Worm (Caenorhabditis elegans) whole organism, L1 larva: ENCODE measurements around the gene sorb-1.

ENCODE experiments used
- C34B4.2 ChIP-seq: sonication (generic microtip); optimal IDR thresholded peaks from 2 replicates; lab custom pipeline; 2017; ENCODE audit warnings: mild to moderate bottlenecking, missing genetic modification characterization, missing compliant biosample characterization
- alr-1 ChIP-seq: fragments of 200-800 bp; sonication (Bioruptor generic); optimal IDR thresholded peaks from 2 replicates; lab custom pipeline; 2018; ENCODE audit warnings: borderline replicate concordance, mild to moderate bottlenecking, missing genetic modification characterization, missing compliant biosample characterization
- ama-1 ChIP-seq: fragments of 150-350 bp; optimal IDR thresholded peaks from 2 replicates; lab custom pipeline; 2014
- blmp-1 ChIP-seq: fragments of 150-350 bp; optimal IDR thresholded peaks from 2 replicates; lab custom pipeline; 2014; ENCODE audit warnings: missing biosample characterization, missing genetic modification characterization
- ceh-8 ChIP-seq: fragments of 200-800 bp; sonication (Bioruptor generic); optimal IDR thresholded peaks from 2 replicates; lab custom pipeline; 2018; ENCODE audit warnings: mild to moderate bottlenecking, missing genetic modification characterization, moderate library complexity, missing compliant biosample characterization
- ces-1 ChIP-seq: fragments of 150-350 bp; optimal IDR thresholded peaks from 2 replicates; lab custom pipeline; 2014; ENCODE audit warnings: missing biosample characterization, missing genetic modification reagents, missing genetic modification characterization
- efl-1 ChIP-seq, 4 experiments: fragments of 150-350 bp; optimal IDR thresholded peaks in 3 of 4; peaks in 1 of 4; 1 replicate in 1 of 4; 2 replicates in 3 of 4; lab custom pipeline; 2014; ENCODE audit warnings: missing biosample characterization in 2 of 4, missing genetic modification characterization in 2 of 4, missing genetic modification reagents in 2 of 4
- efl-3 ChIP-seq: fragments of 200-800 bp; sonication (Bioruptor generic); optimal IDR thresholded peaks from 2 replicates; lab custom pipeline; 2018; ENCODE audit warnings: mild to moderate bottlenecking, missing genetic modification characterization, missing compliant biosample characterization
- egl-13 ChIP-seq: sonication (generic microtip); optimal IDR thresholded peaks from 2 replicates; lab custom pipeline; 2016; ENCODE audit warnings: missing genotype, missing genetic modification reagents, missing genetic modification characterization, missing compliant biosample characterization
- elt-2 ChIP-seq: sonication (generic microtip); optimal IDR thresholded peaks from 2 replicates; lab custom pipeline; 2016; ENCODE audit warnings: missing genetic modification characterization, mild to moderate bottlenecking, inconsistent platforms, missing compliant biosample characterization, missing genetic modification reagents
- fkh-10 ChIP-seq: sonication (generic microtip); optimal IDR thresholded peaks from 2 replicates; lab custom pipeline; 2017; ENCODE audit warnings: missing biosample characterization, missing genetic modification reagents, missing genetic modification characterization
- fkh-4 ChIP-seq: sonication (generic microtip); optimal IDR thresholded peaks from 2 replicates; lab custom pipeline; 2016; ENCODE audit warnings: missing compliant biosample characterization, missing genetic modification characterization, borderline replicate concordance
- fkh-8 ChIP-seq: sonication (generic microtip); optimal IDR thresholded peaks from 2 replicates; lab custom pipeline; 2016; ENCODE audit warnings: mild to moderate bottlenecking, missing genetic modification characterization, missing compliant biosample characterization
- fos-1 ChIP-seq: fragments of 150-350 bp; optimal IDR thresholded peaks from 2 replicates; lab custom pipeline; 2014; ENCODE audit warnings: missing biosample characterization, missing genetic modification characterization
- grh-1 ChIP-seq: fragments of 200-800 bp; sonication (Bioruptor generic); IDR thresholded peaks from 2 replicates; pipeline ENCODE4 v1.3.6; 2022; ENCODE audit warnings: missing genetic modification reagents, missing genetic modification characterization, missing compliant biosample characterization
- hlh-4 ChIP-seq: sonication (generic microtip); optimal IDR thresholded peaks from 2 replicates; lab custom pipeline; 2016; ENCODE audit warnings: mild to moderate bottlenecking, missing genetic modification characterization, missing compliant biosample characterization
- hpl-2 ChIP-seq: fragments of 150-350 bp; optimal IDR thresholded peaks from 2 replicates; lab custom pipeline; 2014; ENCODE audit warnings: missing biosample characterization, missing genetic modification reagents, missing genetic modification characterization
- isw-1 ChIP-seq: fragments of 200-800 bp; sonication (Bioruptor generic); IDR thresholded peaks from 2 replicates; pipeline ENCODE4 v1.3.6; 2022; ENCODE audit warnings: missing genetic modification characterization, missing compliant biosample characterization
- lin-13 ChIP-seq: fragments of 150-350 bp; optimal IDR thresholded peaks from 2 replicates; lab custom pipeline; 2014; ENCODE audit warnings: missing biosample characterization, missing genetic modification reagents, missing genetic modification characterization
- lin-35 ChIP-seq, 2 experiments: fragments of 150-350 bp; optimal IDR thresholded peaks; 2 replicates each; lab custom pipeline; 2014; ENCODE audit warnings: missing biosample characterization in 2 of 2, missing genetic modification characterization in 2 of 2, missing genetic modification reagents in 2 of 2
- lir-3 ChIP-seq: sonication (generic microtip); optimal IDR thresholded peaks from 2 replicates; lab custom pipeline; 2016; ENCODE audit warnings: mild to moderate bottlenecking, missing genetic modification characterization, moderate library complexity, missing compliant biosample characterization; ENCODE audit not compliant: poor library complexity
- mdl-1 ChIP-seq, 2 experiments: fragments of 150-350 bp; optimal IDR thresholded peaks; 2 replicates each; lab custom pipeline; 2014 to 2017; ENCODE audit warnings: missing biosample characterization in 2 of 2, missing genetic modification characterization in 2 of 2, inconsistent platforms in 1 of 2
- nhr-12 ChIP-seq: sonication (generic microtip); optimal IDR thresholded peaks from 2 replicates; lab custom pipeline; 2017; ENCODE audit warnings: missing biosample characterization, missing genetic modification characterization
- nhr-19 ChIP-seq: fragments of 200-800 bp; sonication (Bioruptor generic); conservative IDR thresholded peaks from 2 replicates; pipeline ENCODE4 v1.3.6; 2022; ENCODE audit warnings: missing genetic modification characterization, missing compliant biosample characterization
- nhr-20 ChIP-seq: sonication (generic microtip); optimal IDR thresholded peaks from 2 replicates; lab custom pipeline; 2016; ENCODE audit warnings: mild to moderate bottlenecking, missing genetic modification characterization, missing compliant biosample characterization
- nhr-47 ChIP-seq: sonication (generic microtip); optimal IDR thresholded peaks from 2 replicates; lab custom pipeline; 2016; ENCODE audit warnings: mild to moderate bottlenecking, missing genetic modification characterization, moderate library complexity, missing compliant biosample characterization
- nhr-71 ChIP-seq: sonication (generic microtip); optimal IDR thresholded peaks from 2 replicates; lab custom pipeline; 2016; ENCODE audit warnings: mild to moderate bottlenecking, missing genetic modification characterization, moderate library complexity, missing compliant biosample characterization
- nhr-85 ChIP-seq: sonication (generic microtip); peaks from one replicate; lab custom pipeline; 2016; ENCODE audit warnings: missing genetic modification characterization, inconsistent platforms, missing compliant biosample characterization
- nhr-90 ChIP-seq: sonication (generic microtip); optimal IDR thresholded peaks from 2 replicates; lab custom pipeline; 2016; ENCODE audit warnings: mild to moderate bottlenecking, missing genetic modification characterization, missing compliant biosample characterization; ENCODE audit not compliant: poor library complexity
- pqm-1 ChIP-seq: sonication (generic microtip); optimal IDR thresholded peaks from 3 replicates; lab custom pipeline; 2017; ENCODE audit warnings: missing biosample characterization, missing genetic modification characterization
- skn-1 ChIP-seq: fragments of 150-350 bp; optimal IDR thresholded peaks from 2 replicates; lab custom pipeline; 2014; ENCODE audit warnings: missing biosample characterization, missing genetic modification characterization
- snpc-4 ChIP-seq: fragments of 150-350 bp; optimal IDR thresholded peaks from 2 replicates; lab custom pipeline; 2014; ENCODE audit warnings: missing biosample characterization, missing genetic modification characterization
- snu-23 ChIP-seq: sonication (generic microtip); optimal IDR thresholded peaks from 2 replicates; lab custom pipeline; 2016; ENCODE audit warnings: missing genetic modification characterization, missing compliant biosample characterization
- tlp-1 ChIP-seq: fragments of 150-350 bp; optimal IDR thresholded peaks from 2 replicates; lab custom pipeline; 2014; ENCODE audit warnings: missing biosample characterization, missing genetic modification characterization
- unc-130 ChIP-seq: fragments of 150-350 bp; optimal IDR thresholded peaks from 2 replicates; lab custom pipeline; 2017; ENCODE audit warnings: missing biosample characterization, missing genetic modification characterization, inconsistent platforms
- unc-86 ChIP-seq: sonication (generic microtip); optimal IDR thresholded peaks from 2 replicates; lab custom pipeline; 2016; ENCODE audit warnings: missing genetic modification characterization, missing compliant biosample characterization
- unc-98 ChIP-seq: fragments of 200-800 bp; sonication (Bioruptor generic); IDR thresholded peaks from 2 replicates; pipeline ENCODE4 v1.3.6; 2022; ENCODE audit warnings: missing genetic modification characterization, missing compliant biosample characterization
- vab-15 ChIP-seq: sonication (generic microtip); optimal IDR thresholded peaks from 2 replicates; lab custom pipeline; 2017; ENCODE audit warnings: missing genotype, mild to moderate bottlenecking, missing genetic modification characterization, missing compliant biosample characterization
- zag-1 ChIP-seq: fragments of 150-350 bp; optimal IDR thresholded peaks from 2 replicates; lab custom pipeline; 2014; ENCODE audit warnings: missing biosample characterization, missing genetic modification characterization

Gene sorb-1

DNA sequence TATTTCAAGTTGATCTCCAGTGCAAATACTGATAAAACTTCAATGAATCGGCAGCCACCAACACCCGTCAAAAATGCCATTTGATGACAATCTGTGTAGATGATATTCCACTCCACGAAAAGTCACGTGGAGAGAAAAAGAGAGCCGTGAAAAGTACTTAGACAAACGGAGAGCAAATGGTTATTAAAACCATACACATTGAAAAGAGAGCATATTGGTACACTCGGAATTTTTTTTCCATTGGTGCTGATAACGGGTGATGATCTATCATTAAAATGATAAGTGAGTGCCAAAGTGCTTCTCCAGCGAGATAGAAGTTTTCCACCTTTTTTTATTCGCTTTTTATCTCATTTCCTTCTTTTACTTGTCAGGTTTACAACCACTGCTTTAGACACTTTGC, 24.9 kb upstream of the sorb-1 start:
- TF ChIP-seq elt-2 (tag; lab: Kevin White, UChicago) (peak; percentile 99), unc-98 (GFP tag; lab: Robert Waterston, UW) (no peak), lin-13 (GFP tag; lab: Kevin White, UChicago) (no peak), lir-3 (tag; lab: Kevin White, UChicago) (no peak), nhr-90 (tag; lab: Kevin White, UChicago) (peak; percentile 50), lin-35 (GFP tag; optimal IDR thresholded peaks at IDR 0.05; lab: Kevin White, UChicago) (peak in 1 of 2 experiments; percentile 50), efl-1 (optimal IDR thresholded peaks at IDR 0.05; lab: Kevin White, UChicago) (no peak), efl-1 (GFP tag; optimal IDR thresholded peaks at IDR 0.05 in 1 of 2; lab: Kevin White, UChicago) (peak in 1 of 2 experiments; percentile 80), tlp-1 (tag; lab: Kevin White, UChicago) (peak; percentile 78), vab-15 (tag; lab: Kevin White, UChicago) (no peak), mdl-1 (tag; optimal IDR thresholded peaks at IDR 0.05; lab: Kevin White, UChicago) (peak in 1 of 2 experiments; percentile 46), pqm-1 (peak; percentile 18), nhr-71 (tag; lab: Kevin White, UChicago) (peak; percentile 45), nhr-20 (tag; lab: Kevin White, UChicago) (peak; percentile 23)

DNA sequence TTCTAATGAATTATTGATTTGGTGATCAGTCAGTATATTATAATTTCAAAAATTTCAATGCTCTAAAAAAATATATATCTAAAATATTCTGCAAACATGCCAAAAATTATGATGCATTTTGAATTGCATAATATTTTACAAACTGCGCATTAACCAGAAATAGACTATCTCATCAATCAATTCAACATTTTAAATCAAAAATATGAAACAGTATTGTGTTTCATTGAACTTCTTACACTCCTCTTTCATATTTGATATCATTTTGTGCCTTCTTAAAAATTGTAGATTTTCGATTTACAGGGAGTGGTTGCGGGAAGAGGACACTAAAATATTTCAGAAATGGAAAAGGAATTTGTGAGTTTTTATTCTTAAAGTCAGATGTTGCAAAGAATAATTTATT, 23.5 kb upstream of the sorb-1 start, which contains the start of gene ent-4:
Gene ent-4 (plus strand): TSS at position 301 of the 400 bp plus-strand sequence.
- TF ChIP-seq unc-86 (tag; lab: Kevin White, UChicago): no peak
- TF ChIP-seq efl-3 (GFP tag; lab: Kevin White, UChicago): no peak
- TF ChIP-seq snu-23 (GFP tag; lab: Kevin White, UChicago): no peak
- TF ChIP-seq ceh-8 (GFP tag; lab: Kevin White, UChicago): no peak
- TF ChIP-seq hlh-4 (tag; lab: Kevin White, UChicago): no peak
- no peak for TF ChIP-seq zag-1 (tag; lab: Kevin White, UChicago)
- TF ChIP-seq nhr-19: no peak
- TF ChIP-seq nhr-47 (tag; lab: Kevin White, UChicago): no peak
- no peak for TF ChIP-seq egl-13 (tag; lab: Kevin White, UChicago)

DNA sequence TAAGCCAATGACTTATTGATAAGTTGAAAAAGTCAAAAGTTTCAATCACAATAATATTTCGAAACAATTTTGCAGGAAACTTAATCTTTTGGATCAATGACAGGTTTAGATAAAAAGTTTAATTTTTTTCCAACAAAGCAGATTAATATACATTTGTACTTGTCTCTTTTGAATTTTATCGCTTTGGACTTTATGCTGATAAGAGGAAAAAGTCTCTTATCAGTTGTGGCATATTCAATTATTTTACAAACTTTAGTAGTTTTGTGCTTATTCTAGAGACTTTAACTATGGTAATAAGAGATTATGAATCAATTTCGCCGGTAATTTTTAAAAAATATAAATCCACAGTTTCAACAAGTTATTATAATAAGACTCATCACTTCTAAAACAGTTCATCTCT, 22.3 kb upstream of the sorb-1 start:
- no peak for TF ChIP-seq hlh-4 (tag; lab: Kevin White, UChicago)
- no peak for TF ChIP-seq unc-130
- no peak for TF ChIP-seq fkh-8 (tag; lab: Kevin White, UChicago)
- no peak for TF ChIP-seq efl-1 (optimal IDR thresholded peaks at IDR 0.05; lab: Kevin White, UChicago)
- peak in 1 of 2 experiments; percentile 82 for TF ChIP-seq efl-1 (GFP tag; optimal IDR thresholded peaks at IDR 0.05 in 1 of 2; lab: Kevin White, UChicago)
- TF ChIP-seq tlp-1 (tag; lab: Kevin White, UChicago): peak; percentile 74
- no peak for TF ChIP-seq pqm-1
- peak; percentile 90 for TF ChIP-seq elt-2 (tag; lab: Kevin White, UChicago)
- no peak for TF ChIP-seq ces-1
- no peak for TF ChIP-seq grh-1
- TF ChIP-seq nhr-12: no peak
- no peak for TF ChIP-seq snpc-4 (tag; lab: Kevin White, UChicago)
- TF ChIP-seq fkh-10: no peak
- no peak for TF ChIP-seq isw-1 (GFP tag; lab: Robert Waterston, UW)
- TF ChIP-seq blmp-1 (tag; lab: Kevin White, UChicago): no peak
- TF ChIP-seq alr-1: no peak
- no peak for TF ChIP-seq skn-1
- no peak for TF ChIP-seq nhr-47 (tag; lab: Kevin White, UChicago)
- TF ChIP-seq fkh-4 (tag; lab: Kevin White, UChicago): no peak
- no peak for TF ChIP-seq hpl-2 (GFP tag; lab: Kevin White, UChicago)
- no peak for TF ChIP-seq ama-1 (lab: Kevin White, UChicago)
- no peak for TF ChIP-seq nhr-85 (tag; lab: Kevin White, UChicago)
- no peak for TF ChIP-seq mdl-1 (tag; optimal IDR thresholded peaks at IDR 0.05; lab: Kevin White, UChicago)
- TF ChIP-seq C34B4.2 (tag; lab: Kevin White, UChicago): no peak
- no peak for TF ChIP-seq fos-1 (tag; lab: Kevin White, UChicago)
